Fruit fly (Drosophila melanogaster) whole organism, wandering third instar larva: ENCODE results near the gene CG2162.

Experiments
- Abd-B ChIP-seq: fragments of >200 bp; optimal IDR thresholded peaks from 2 replicates; lab custom pipeline; 2017; ENCODE audit warnings: missing biosample characterization, missing genetic modification characterization
- CG32264 ChIP-seq: fragments of 200-800 bp; sonication (Bioruptor generic); optimal IDR thresholded peaks from 2 replicates; lab custom pipeline; 2016; ENCODE audit warnings: missing biosample characterization, missing genetic modification characterization
- CG9705 ChIP-seq: fragments of 200-800 bp; sonication (Bioruptor generic); optimal IDR thresholded peaks from 2 replicates; lab custom pipeline; 2018; ENCODE audit warnings: missing biosample characterization, mild to moderate bottlenecking, missing genetic modification characterization
- CrebA ChIP-seq: fragments of 200-800 bp; sonication (Bioruptor generic); optimal IDR thresholded peaks from 2 replicates; lab custom pipeline; 2016; ENCODE audit warnings: missing biosample characterization, mild to moderate bottlenecking, missing genetic modification characterization, borderline replicate concordance
- Dfd ChIP-seq: fragments of >200 bp; optimal IDR thresholded peaks from 2 replicates; lab custom pipeline; 2017; ENCODE audit warnings: missing biosample characterization, missing genetic modification characterization
- Dif ChIP-seq: fragments of 200-275, 200-300 bp; sonication (Bioruptor generic); optimal IDR thresholded peaks from 2 replicates; lab custom pipeline; 2018; ENCODE audit warnings: missing biosample characterization, missing genetic modification characterization; ENCODE audit not compliant: partially characterized antibody
- GATAd ChIP-seq: sonication (Bioruptor generic); optimal IDR thresholded peaks from 2 replicates; lab custom pipeline; 2016; ENCODE audit warnings: missing biosample characterization, missing genetic modification characterization
- HLH106 ChIP-seq: fragments of 200-800 bp; optimal IDR thresholded peaks from 3 replicates; lab custom pipeline; 2019; ENCODE audit warnings: missing biosample characterization, mild to moderate bottlenecking, missing genetic modification characterization, moderate library complexity
- Hnf4 ChIP-seq: fragments of 200-800 bp; sonication (Bioruptor generic); optimal IDR thresholded peaks from 2 replicates; lab custom pipeline; 2016; ENCODE audit warnings: missing biosample characterization, mild to moderate bottlenecking, missing genetic modification characterization
- Hr78 ChIP-seq: fragments of >200 bp; optimal IDR thresholded peaks from 2 replicates; lab custom pipeline; 2017; ENCODE audit warnings: missing biosample characterization, missing genetic modification characterization
- Hr83 ChIP-seq: fragments of 200-300 bp; sonication (Bioruptor generic); optimal IDR thresholded peaks from 2 replicates; lab custom pipeline; 2016; ENCODE audit warnings: missing biosample characterization, mild to moderate bottlenecking, missing genetic modification characterization, moderate library complexity; ENCODE audit not compliant: poor library complexity, severe bottlenecking
- Jra ChIP-seq: sonication (Bioruptor generic); optimal IDR thresholded peaks from 2 replicates; lab custom pipeline; 2016; ENCODE audit warnings: missing biosample characterization, missing genetic modification characterization
- Mio ChIP-seq: sonication (Bioruptor generic); optimal IDR thresholded peaks from 2 replicates; lab custom pipeline; 2016; ENCODE audit warnings: missing biosample characterization, missing genetic modification characterization
- Myc ChIP-seq: fragments of >200 bp; optimal IDR thresholded peaks from 2 replicates; lab custom pipeline; 2017
- N ChIP-seq: fragments of >200 bp; optimal IDR thresholded peaks from 2 replicates; lab custom pipeline; 2018; ENCODE audit warnings: missing biosample characterization, missing external identifiers, missing genetic modification characterization
- OdsH ChIP-seq: fragments of 200-800 bp; sonication (Bioruptor generic); optimal IDR thresholded peaks from 2 replicates; lab custom pipeline; 2016; ENCODE audit warnings: missing biosample characterization, mild to moderate bottlenecking, missing genetic modification characterization
- Rel ChIP-seq, 2 experiments: fragments of 200-800 bp; sonication (Bioruptor generic) in 1 of 2; optimal IDR thresholded peaks; 2 replicates in 1 of 2; 3 replicates in 1 of 2; lab custom pipeline; 2016 to 2019; ENCODE audit warnings: mild to moderate bottlenecking in 2 of 2, missing biosample characterization in 2 of 2, missing genetic modification characterization in 2 of 2, moderate library complexity in 1 of 2
- Sp1 ChIP-seq: fragments of 200-800 bp; sonication (Bioruptor generic); optimal IDR thresholded peaks from 3 replicates; lab custom pipeline; 2019; ENCODE audit warnings: missing biosample characterization, mild to moderate bottlenecking, missing genetic modification characterization, moderate library complexity
- Vsx2 ChIP-seq: fragments of 200-300, 225-300 bp; sonication (Bioruptor generic); optimal IDR thresholded peaks from 2 replicates; lab custom pipeline; 2018; ENCODE audit warnings: missing biosample characterization, missing genetic modification characterization; ENCODE audit not compliant: partially characterized antibody
- br ChIP-seq: fragments of 200-800 bp; sonication (Bioruptor generic); optimal IDR thresholded peaks from 2 replicates; lab custom pipeline; 2016; ENCODE audit warnings: missing biosample characterization, missing genetic modification characterization
- brk ChIP-seq: fragments of 200-800 bp; sonication (Bioruptor generic); optimal IDR thresholded peaks from 2 replicates; lab custom pipeline; 2016; ENCODE audit warnings: missing biosample characterization, mild to moderate bottlenecking, missing genetic modification characterization
- dl ChIP-seq, 2 experiments: fragments of 175-275, 200-275 bp in 1 of 2; fragments of 200-275 bp in 1 of 2; sonication (Bioruptor generic); optimal IDR thresholded peaks; lab custom pipeline; 2018; ENCODE audit warnings: mild to moderate bottlenecking in 2 of 2, missing biosample characterization in 2 of 2, missing genetic modification characterization in 2 of 2, moderate library complexity in 2 of 2; ENCODE audit not compliant: partially characterized antibody in 2 of 2, insufficient read depth in 1 of 2
- dmrt93B ChIP-seq: fragments of 200-800 bp; sonication (Bioruptor generic); optimal IDR thresholded peaks from 2 replicates; lab custom pipeline; 2018; ENCODE audit warnings: missing biosample characterization, mild to moderate bottlenecking, missing genetic modification characterization
- dsf ChIP-seq: sonication (Bioruptor generic); optimal IDR thresholded peaks from 2 replicates; lab custom pipeline; 2016; ENCODE audit warnings: missing biosample characterization, missing genetic modification characterization, borderline replicate concordance
- ey ChIP-seq: fragments of 200-800 bp; sonication (Bioruptor generic); optimal IDR thresholded peaks from 2 replicates; lab custom pipeline; 2016; ENCODE audit warnings: missing biosample characterization, missing genetic modification characterization
- foxo ChIP-seq, 2 experiments: fragments of 200-800 bp; sonication (Bioruptor generic); optimal IDR thresholded peaks; 2 replicates in 1 of 2; 3 replicates in 1 of 2; lab custom pipeline; 2016 to 2017; ENCODE audit warnings: missing biosample characterization in 2 of 2, missing genetic modification characterization in 2 of 2
- fru ChIP-seq: fragments of 200-800 bp; sonication (Bioruptor generic); optimal IDR thresholded peaks from 3 replicates; lab custom pipeline; 2016; ENCODE audit warnings: missing biosample characterization, mild to moderate bottlenecking, missing genetic modification characterization
- h ChIP-seq: fragments of 200-800 bp; sonication (Bioruptor generic); optimal IDR thresholded peaks from 3 replicates; lab custom pipeline; 2016; ENCODE audit warnings: missing biosample characterization, mild to moderate bottlenecking, missing genetic modification characterization
- jim ChIP-seq: fragments of 175-275, 200-325 bp; sonication (Bioruptor generic); optimal IDR thresholded peaks from 2 replicates; lab custom pipeline; 2016; ENCODE audit warnings: missing biosample characterization, mild to moderate bottlenecking, missing genetic modification characterization
- lola ChIP-seq: fragments of >200 bp; optimal IDR thresholded peaks from 2 replicates; lab custom pipeline; 2017; ENCODE audit warnings: missing biosample characterization, missing genetic modification characterization
- pan ChIP-seq: fragments of >200 bp; optimal IDR thresholded peaks from 2 replicates; lab custom pipeline; 2017
- psq ChIP-seq: fragments of 200-800 bp; sonication (Bioruptor generic); optimal IDR thresholded peaks from 3 replicates; lab custom pipeline; 2017; ENCODE audit warnings: missing biosample characterization, mild to moderate bottlenecking, missing genetic modification characterization, moderate library complexity
- rgr ChIP-seq: fragments of 200-800 bp; sonication (Bioruptor generic); optimal IDR thresholded peaks from 3 replicates; lab custom pipeline; 2016; ENCODE audit warnings: missing biosample characterization, mild to moderate bottlenecking, missing genetic modification characterization
- sage ChIP-seq: fragments of 200-800 bp; sonication (Bioruptor generic); optimal IDR thresholded peaks from 2 replicates; lab custom pipeline; 2016; ENCODE audit warnings: missing biosample characterization, mild to moderate bottlenecking, missing genetic modification characterization
- sv ChIP-seq: fragments of 200-800 bp; sonication (Bioruptor generic); optimal IDR thresholded peaks from 3 replicates; lab custom pipeline; 2016; ENCODE audit warnings: missing biosample characterization, missing genetic modification characterization
- tai ChIP-seq: sonication (Bioruptor generic); optimal IDR thresholded peaks from 2 replicates; lab custom pipeline; 2016; ENCODE audit warnings: missing biosample characterization, missing genetic modification characterization
- usp ChIP-seq: fragments of >200 bp; optimal IDR thresholded peaks from 2 replicates; lab custom pipeline; 2017; ENCODE audit warnings: missing biosample characterization, missing genetic modification characterization
- woc ChIP-seq: sonication (Bioruptor generic); optimal IDR thresholded peaks from 2 replicates; lab custom pipeline; 2016; ENCODE audit warnings: missing biosample characterization, mild to moderate bottlenecking, missing genetic modification characterization

The CG2162 gene

dm6 chr3L:3050185-3050584, 15.2 kb downstream of the CG2162 start, which contains the start of gene CG32485:
CG32485 (plus strand) TSS chr3L:3050323.
- TF ChIP-seq woc (no peak), jim (GFP tag; lab: Kevin White, UChicago) (peak; percentile 54), Hr78 (GFP tag; lab: Kevin White, UChicago) (no peak), psq (GFP tag; lab: Kevin White, UChicago) (no peak), Rel (GFP tag; optimal IDR thresholded peaks at IDR 0.05; lab: Kevin White, UChicago) (no peak), Rel (tag; optimal IDR thresholded peaks at IDR 0.05; lab: Kevin White, UChicago) (peak; percentile 90), rgr (no peak), dsf (no peak), Jra (GFP tag; lab: Kevin White, UChicago) (no peak), h (no peak), sage (GFP tag; lab: Kevin White, UChicago) (no peak), N (GFP tag; lab: Kevin White, UChicago) (no peak), brk (GFP tag; lab: Kevin White, UChicago) (no peak), foxo (GFP tag; optimal IDR thresholded peaks at IDR 0.05; lab: Kevin White, UChicago) (no peak), dmrt93B (GFP tag; lab: Kevin White, UChicago) (no peak)

- TF ChIP-seq br (peak; percentile 67), Vsx2 (no peak), foxo (GFP tag; optimal IDR thresholded peaks at IDR 0.05; lab: Kevin White, UChicago) (peak in 1 of 2 experiments; percentile 82), sv (GFP tag; lab: Kevin White, UChicago) (peak; percentile 29), GATAd (peak; percentile 84), ey (GFP tag; lab: Kevin White, UChicago) (peak; percentile 65), HLH106 (tag; lab: Kevin White, UChicago) (peak; percentile 73), Dfd (no peak), brk (GFP tag; lab: Kevin White, UChicago) (no peak), woc (peak; percentile 82), tai (no peak), Myc (lab: Kevin White, UChicago) (peak; percentile 98), Hr83 (GFP tag; lab: Kevin White, UChicago) (no peak), Dif (no peak), OdsH (peak; percentile 41), usp (GFP tag; lab: Kevin White, UChicago) (no peak), jim (GFP tag; lab: Kevin White, UChicago) (no peak), CG9705 (GFP tag; lab: Kevin White, UChicago) (peak; percentile 51), Abd-B (no peak), dl (GFP tag; optimal IDR thresholded peaks at IDR 0.05; lab: Kevin White, UChicago; ENCODE audit: insufficient read depth in 1 of 2, partially characterized antibody in 2 of 2) (no peak), rgr (peak; percentile 59), fru (GFP tag; lab: Kevin White, UChicago) (no peak), dmrt93B (GFP tag; lab: Kevin White, UChicago) (no peak), Rel (GFP tag; optimal IDR thresholded peaks at IDR 0.05; lab: Kevin White, UChicago) (no peak), Rel (tag; optimal IDR thresholded peaks at IDR 0.05; lab: Kevin White, UChicago) (peak; percentile 61), Mio (no peak), Jra (GFP tag; lab: Kevin White, UChicago) (peak; percentile 30), lola (GFP tag; lab: Kevin White, UChicago) (no peak), CG32264 (GFP tag; lab: Kevin White, UChicago) (no peak), Hr78 (GFP tag; lab: Kevin White, UChicago) (no peak), psq (GFP tag; lab: Kevin White, UChicago) (peak; percentile 39), dsf (no peak), Sp1 (peak; percentile 71), h (peak; percentile 85), pan (no peak), CrebA (GFP tag; lab: Kevin White, UChicago) (no peak), sage (GFP tag; lab: Kevin White, UChicago) (no peak), Hnf4 (GFP tag; lab: Kevin White, UChicago) (no peak), N (GFP tag; lab: Kevin White, UChicago) (no peak)
Observed at dm6 chr3L:3052110-3052871, 17.3 kb downstream of the CG2162 start, which contains the start of gene CG1271. CG1271 (plus strand) TSS chr3L:3052514.
